Fruit fly (Drosophila melanogaster): ENCODE data around the gene CG5676.

The CG5676 gene

dm6 chr2L:10263343-10263744 is 7.7 kb upstream of the CG5676 start, which contains the start of gene Rsf1 (continued):
- TF ChIP-seq Doc3 (GFP tag; IDR thresholded peaks at IDR 0.05; ENCODE audit: partially characterized antibody) (no peak), CG8290 (GFP tag; optimal IDR thresholded peaks at IDR 0.05) (no peak), CG8290 (tag; optimal IDR thresholded peaks at IDR 0.05) (no peak), CG10147 (GFP tag; optimal IDR thresholded peaks at IDR 0.05) (no peak), Mrtf (GFP tag; IDR thresholded peaks at IDR 0.05) (no peak), bcd (GFP tag; optimal IDR thresholded peaks at IDR 0.05) (no peak), pfk (GFP tag; optimal IDR thresholded peaks at IDR 0.05) (peak; percentile 92), gfzf (GFP tag; optimal IDR thresholded peaks at IDR 0.05) (no peak), CG9932 (GFP tag; IDR thresholded peaks at IDR 0.05) (no peak), Xrp1 (GFP tag; IDR thresholded peaks at IDR 0.05) (no peak), CG12071 (GFP tag; optimal IDR thresholded peaks at IDR 0.05) (no peak), E2f2 (GFP tag; IDR thresholded peaks at IDR 0.05) (no peak), ara (GFP tag; IDR thresholded peaks at IDR 0.05) (no peak), CG3407 (GFP tag; optimal IDR thresholded peaks at IDR 0.05) (no peak), crol (GFP tag; IDR thresholded peaks at IDR 0.05) (no peak), row (GFP tag; IDR thresholded peaks at IDR 0.05) (peak; percentile 62; the same call in 2 of the 3 replicates), amos (GFP tag; IDR thresholded peaks at IDR 0.05; ENCODE audit: partially characterized antibody) (no peak), Drgx (GFP tag; IDR thresholded peaks at IDR 0.05) (no peak), gcm2 (GFP tag; optimal IDR thresholded peaks at IDR 0.05) (no peak), slou (GFP tag; optimal IDR thresholded peaks at IDR 0.05) (no peak), D19B (GFP tag; optimal IDR thresholded peaks at IDR 0.05) (no peak), CG6813 (GFP tag; optimal IDR thresholded peaks at IDR 0.05) (no peak), Dbx (GFP tag; IDR thresholded peaks at IDR 0.05) (no peak), kni (GFP tag; optimal IDR thresholded peaks at IDR 0.05) (no peak), tio (GFP tag; optimal IDR thresholded peaks at IDR 0.05) (no peak), sr (GFP tag; IDR thresholded peaks at IDR 0.05) (no peak), CG3838 (GFP tag; optimal IDR thresholded peaks at IDR 0.05) (no peak), disco-r (GFP tag; optimal IDR thresholded peaks at IDR 0.05) (no peak), CG34376 (GFP tag; optimal IDR thresholded peaks at IDR 0.05) (no peak), CG7357 (GFP tag; IDR thresholded peaks at IDR 0.05) (no peak), ap (GFP tag; IDR thresholded peaks at IDR 0.05) (no peak), scrt (GFP tag; optimal IDR thresholded peaks at IDR 0.05) (no peak), CG1233 (GFP tag; optimal IDR thresholded peaks at IDR 0.05) (no peak), chn (GFP tag; optimal IDR thresholded peaks at IDR 0.05) (no peak), nau (GFP tag; optimal IDR thresholded peaks at IDR 0.05) (no peak), Vsx1 (GFP tag; optimal IDR thresholded peaks at IDR 0.05) (no peak), Sry-β (GFP tag; optimal IDR thresholded peaks at IDR 0.05) (no peak), phol (tag; optimal IDR thresholded peaks at IDR 0.05) (peak; percentile 21), Chrac-16 (GFP tag; optimal IDR thresholded peaks at IDR 0.05) (no peak), CG12299 (tag; optimal IDR thresholded peaks at IDR 0.05) (no peak), gcm (GFP tag; optimal IDR thresholded peaks at IDR 0.05) (no peak), Spps (tag; optimal IDR thresholded peaks at IDR 0.05) (no peak), YL-1 (GFP tag; optimal IDR thresholded peaks at IDR 0.05) (peak; percentile 78), MBD-R2 (GFP tag; IDR thresholded peaks at IDR 0.05) (peak; percentile 77), gsb-n (tag; optimal IDR thresholded peaks at IDR 0.05) (no peak), CG3281 (GFP tag; optimal IDR thresholded peaks at IDR 0.05) (peak; percentile 75), CG30431 (GFP tag; optimal IDR thresholded peaks at IDR 0.05) (no peak), gsb (GFP tag; IDR thresholded peaks at IDR 0.05) (no peak), Poxn (GFP tag; IDR thresholded peaks at IDR 0.05) (no peak), vvl (GFP tag; IDR thresholded peaks at IDR 0.05) (peak; percentile 56; the same call in 1 of the 2 replicates), fd3F (GFP tag; optimal IDR thresholded peaks at IDR 0.05) (no peak), Dek (tag; optimal IDR thresholded peaks at IDR 0.05) (no peak)

Measured in whole organism, embryonic.